Worm (Caenorhabditis elegans) whole organism, L4 larva: Measurements from ENCODE around the gene nhr-233.
A peak's percentile ranks its signal among the peaks of the same experiment; 100 is the strongest.

Experiments
- R02D3.7 ChIP-seq: fragments of 150-350 bp; sonication (generic microtip); optimal IDR thresholded peaks from 3 replicates; lab custom pipeline; 2014; ENCODE audit warnings: missing biosample characterization, missing genetic modification characterization
- T20F7.1 ChIP-seq: fragments of 200-800 bp; sonication (Bioruptor generic); optimal IDR thresholded peaks from 2 replicates; lab custom pipeline; 2018; ENCODE audit warnings: mild to moderate bottlenecking, missing genetic modification characterization, missing compliant biosample characterization
- Y105C5A.15 ChIP-seq: fragments of 200-800 bp; sonication (Bioruptor generic); IDR thresholded peaks from 2 replicates; pipeline ENCODE4 v1.3.6; 2022; ENCODE audit warnings: missing genetic modification characterization, missing compliant biosample characterization
- ZK337.2 ChIP-seq: fragments of 200-800 bp; sonication (Bioruptor generic); IDR thresholded peaks from 2 replicates; pipeline ENCODE4 v1.3.6; 2022; ENCODE audit warnings: missing genetic modification reagents, missing genetic modification characterization, missing compliant biosample characterization
- arid-1 ChIP-seq: fragments of 200-800 bp; sonication (Bioruptor generic); conservative IDR thresholded peaks from 2 replicates; pipeline ENCODE4 v1.3.6; 2022; ENCODE audit warnings: missing genetic modification reagents, missing genetic modification characterization, missing compliant biosample characterization
- ceh-32 ChIP-seq: sonication (generic microtip); optimal IDR thresholded peaks from 2 replicates; lab custom pipeline; 2016; ENCODE audit warnings: mild to moderate bottlenecking, missing genetic modification characterization, missing compliant biosample characterization; ENCODE audit not compliant: poor library complexity
- ceh-44 ChIP-seq: fragments of 200-800 bp; sonication (Bioruptor generic); IDR thresholded peaks from 2 replicates; pipeline ENCODE4 v1.3.6; 2022; ENCODE audit warnings: missing genetic modification reagents, missing genetic modification characterization, missing compliant biosample characterization
- cey-2 ChIP-seq: sonication (generic microtip); optimal IDR thresholded peaks from 3 replicates; lab custom pipeline; 2017; ENCODE audit warnings: missing genetic modification characterization, mild to moderate bottlenecking, missing compliant biosample characterization, antibody characterized with exemption, borderline replicate concordance; ENCODE audit not compliant: insufficient read depth
- ctbp-1 ChIP-seq: fragments of 200-800 bp; sonication (Bioruptor generic); IDR thresholded peaks from 2 replicates; pipeline ENCODE4 v1.3.6; 2022; ENCODE audit warnings: missing genetic modification reagents, missing genetic modification characterization, missing compliant biosample characterization
- dmd-6 ChIP-seq: fragments of 200-800 bp; sonication (Bioruptor generic); IDR thresholded peaks from 2 replicates; pipeline ENCODE4 v1.3.6; 2022; ENCODE audit warnings: missing genetic modification reagents, missing genetic modification characterization, missing compliant biosample characterization
- duxl-1 ChIP-seq: sonication (generic microtip); optimal IDR thresholded peaks from 2 replicates; lab custom pipeline; 2016; ENCODE audit warnings: mild to moderate bottlenecking, missing genetic modification characterization, moderate library complexity, missing compliant biosample characterization; ENCODE audit not compliant: poor library complexity
- dve-1 ChIP-seq: sonication (generic microtip); optimal IDR thresholded peaks from 2 replicates; lab custom pipeline; 2017; ENCODE audit warnings: antibody characterized with exemption, mild to moderate bottlenecking, missing genetic modification characterization, missing compliant biosample characterization; ENCODE audit not compliant: insufficient read depth
- egl-43 ChIP-seq: fragments of 200-800 bp; sonication (Bioruptor generic); IDR thresholded peaks from 2 replicates; pipeline ENCODE4 v1.3.6; 2022; ENCODE audit warnings: missing genetic modification reagents, missing genetic modification characterization, missing compliant biosample characterization
- hlh-30 ChIP-seq: sonication (generic microtip); optimal IDR thresholded peaks from 2 replicates; lab custom pipeline; 2017; ENCODE audit warnings: antibody characterized with exemption, mild to moderate bottlenecking, missing genetic modification characterization, missing compliant biosample characterization; ENCODE audit not compliant: insufficient read depth
- lin-15B ChIP-seq: fragments of 150-350 bp; sonication (generic microtip); optimal IDR thresholded peaks from 3 replicates; lab custom pipeline; 2014; ENCODE audit warnings: missing biosample characterization, missing genetic modification characterization
- lin-29 ChIP-seq: fragments of 200-800 bp; sonication (Bioruptor generic); IDR thresholded peaks from 2 replicates; pipeline ENCODE4 v1.3.6; 2022; ENCODE audit warnings: missing genetic modification reagents, missing genetic modification characterization, missing compliant biosample characterization
- lin-38 ChIP-seq: fragments of 200-800 bp; sonication (Bioruptor generic); IDR thresholded peaks from 2 replicates; pipeline ENCODE4 v1.3.6; 2022; ENCODE audit warnings: missing genetic modification reagents, missing genetic modification characterization, missing compliant biosample characterization
- lsy-2 ChIP-seq, 2 experiments: fragments of 150-350 bp in 1 of 2; sonication (generic microtip) in 1 of 2; optimal IDR thresholded peaks; 2 replicates each; lab custom pipeline; 2014 to 2017; ENCODE audit warnings: missing biosample characterization in 2 of 2, missing genetic modification characterization in 2 of 2
- madf-9 ChIP-seq: fragments of 200-800 bp; sonication (Bioruptor generic); conservative IDR thresholded peaks from 2 replicates; pipeline ENCODE4 v1.3.6; 2022; ENCODE audit warnings: missing genetic modification reagents, missing genetic modification characterization, missing compliant biosample characterization
- mdl-1 ChIP-seq, 2 experiments: fragments of 150-350 bp in 1 of 2; sonication (generic microtip) in 1 of 2; optimal IDR thresholded peaks; 2 replicates each; lab custom pipeline; 2014 to 2017; ENCODE audit warnings: missing biosample characterization in 2 of 2, missing genetic modification characterization in 2 of 2
- mdt-29 ChIP-seq: fragments of 200-800 bp; sonication (Bioruptor generic); IDR thresholded peaks from 2 replicates; pipeline ENCODE4 v1.3.6; 2022; ENCODE audit warnings: missing genetic modification reagents, missing genetic modification characterization, missing compliant biosample characterization
- mep-1 ChIP-seq: fragments of 150-350 bp; sonication (generic microtip); optimal IDR thresholded peaks from 3 replicates; lab custom pipeline; 2014; ENCODE audit warnings: missing biosample characterization, missing genetic modification characterization
- mxl-2 ChIP-seq: fragments of 200-800 bp; sonication (Bioruptor generic); conservative IDR thresholded peaks from 2 replicates; pipeline ENCODE4 v1.3.6; 2022; ENCODE audit warnings: missing genetic modification reagents, missing genetic modification characterization, missing compliant biosample characterization
- mxl-3 ChIP-seq: fragments of 200-800 bp; sonication (Bioruptor generic); optimal IDR thresholded peaks from 2 replicates; lab custom pipeline; 2018; ENCODE audit warnings: mild to moderate bottlenecking, missing genetic modification characterization, missing compliant biosample characterization
- nhr-10 ChIP-seq: fragments of 150-350 bp; optimal IDR thresholded peaks from 2 replicates; lab custom pipeline; 2014; ENCODE audit warnings: missing biosample characterization, missing genetic modification characterization
- nhr-102 ChIP-seq: sonication (generic microtip); optimal IDR thresholded peaks from 2 replicates; lab custom pipeline; 2016; ENCODE audit warnings: mild to moderate bottlenecking, missing genetic modification characterization, moderate library complexity, missing compliant biosample characterization
- nhr-111 ChIP-seq: fragments of 200-800 bp; sonication (Bioruptor generic); optimal IDR thresholded peaks from 2 replicates; lab custom pipeline; 2018; ENCODE audit warnings: mild to moderate bottlenecking, missing genetic modification characterization, missing compliant biosample characterization
- nhr-237 ChIP-seq: sonication (generic microtip); optimal IDR thresholded peaks from 2 replicates; lab custom pipeline; 2017; ENCODE audit warnings: missing biosample characterization, missing genetic modification characterization
- nhr-28 ChIP-seq: fragments of 150-350 bp; optimal IDR thresholded peaks from 2 replicates; lab custom pipeline; 2014; ENCODE audit warnings: missing biosample characterization, missing genetic modification characterization
- nhr-6 ChIP-seq: fragments of 150-350 bp; optimal IDR thresholded peaks from 2 replicates; lab custom pipeline; 2014; ENCODE audit warnings: missing biosample characterization, missing genetic modification characterization
- nhr-77 ChIP-seq: fragments of 150-350 bp; optimal IDR thresholded peaks from 2 replicates; lab custom pipeline; 2014; ENCODE audit warnings: missing biosample characterization, missing genetic modification characterization
- pha-4 ChIP-seq, 2 experiments: fragments of 150-350 bp in 1 of 2; fragments of 200-800 bp in 1 of 2; sonication (Bioruptor generic) in 1 of 2; IDR thresholded peaks in 1 of 2; optimal IDR thresholded peaks in 1 of 2; 2 replicates each; pipeline versions ENCODE4 v1.3.6 to Lab custom; 2014 to 2022; ENCODE audit warnings: missing genetic modification characterization in 2 of 2, missing genetic modification reagents in 2 of 2, missing biosample characterization in 1 of 2, missing compliant biosample characterization in 1 of 2
- rbr-2 ChIP-seq: sonication (generic microtip); optimal IDR thresholded peaks from 2 replicates; lab custom pipeline; 2016; ENCODE audit warnings: missing genotype, missing genetic modification characterization, missing compliant biosample characterization
- saeg-2 ChIP-seq: fragments of 200-800 bp; sonication (Bioruptor generic); IDR thresholded peaks from 2 replicates; pipeline ENCODE4 v1.3.6; 2022; ENCODE audit warnings: missing genetic modification reagents, missing genetic modification characterization, missing compliant biosample characterization
- sdz-12 ChIP-seq: fragments of 200-800 bp; sonication (Bioruptor generic); optimal IDR thresholded peaks from 2 replicates; lab custom pipeline; 2018; ENCODE audit warnings: mild to moderate bottlenecking, missing genetic modification characterization, missing compliant biosample characterization
- skn-1 ChIP-seq: fragments of 150-350 bp; optimal IDR thresholded peaks from 2 replicates; lab custom pipeline; 2014; ENCODE audit warnings: missing biosample characterization, missing genetic modification characterization
- spr-1 ChIP-seq: sonication (generic microtip); optimal IDR thresholded peaks from 2 replicates; lab custom pipeline; 2016; ENCODE audit warnings: mild to moderate bottlenecking, missing genetic modification characterization, missing compliant biosample characterization
- spr-3 ChIP-seq: fragments of 200-800 bp; sonication (Bioruptor generic); optimal IDR thresholded peaks from 2 replicates; lab custom pipeline; 2018; ENCODE audit warnings: mild to moderate bottlenecking, missing genetic modification characterization, missing compliant biosample characterization
- unc-62 ChIP-seq, 3 experiments: fragments of 150-350 bp in 1 of 3; sonication (generic microtip); optimal IDR thresholded peaks in 2 of 3; peaks in 1 of 3; 1 replicate in 1 of 3; 2 replicates in 2 of 3; lab custom pipeline; 2014 to 2017; ENCODE audit warnings: missing biosample characterization in 3 of 3, missing genetic modification characterization in 3 of 3, missing genetic modification reagents in 3 of 3, missing genotype in 1 of 3
- vab-7 ChIP-seq: fragments of 200-800 bp; sonication (Bioruptor generic); IDR thresholded peaks from 2 replicates; pipeline ENCODE4 v1.3.6; 2022; ENCODE audit warnings: missing genetic modification reagents, missing genetic modification characterization, missing compliant biosample characterization
- zfp-2 ChIP-seq: sonication (generic microtip); optimal IDR thresholded peaks from 2 replicates; lab custom pipeline; 2016; ENCODE audit warnings: mild to moderate bottlenecking, missing genetic modification characterization, missing compliant biosample characterization
- zfp-3 ChIP-seq: fragments of 200-800 bp; sonication (Bioruptor generic); conservative IDR thresholded peaks from 2 replicates; pipeline ENCODE4 v1.3.6; 2022; ENCODE audit warnings: missing genetic modification reagents, missing genetic modification characterization, missing compliant biosample characterization
- ztf-11 ChIP-seq: fragments of 150-350 bp; optimal IDR thresholded peaks from 2 replicates; lab custom pipeline; 2014; ENCODE audit warnings: missing biosample characterization, missing genetic modification characterization

nhr-233 gene

DNA sequence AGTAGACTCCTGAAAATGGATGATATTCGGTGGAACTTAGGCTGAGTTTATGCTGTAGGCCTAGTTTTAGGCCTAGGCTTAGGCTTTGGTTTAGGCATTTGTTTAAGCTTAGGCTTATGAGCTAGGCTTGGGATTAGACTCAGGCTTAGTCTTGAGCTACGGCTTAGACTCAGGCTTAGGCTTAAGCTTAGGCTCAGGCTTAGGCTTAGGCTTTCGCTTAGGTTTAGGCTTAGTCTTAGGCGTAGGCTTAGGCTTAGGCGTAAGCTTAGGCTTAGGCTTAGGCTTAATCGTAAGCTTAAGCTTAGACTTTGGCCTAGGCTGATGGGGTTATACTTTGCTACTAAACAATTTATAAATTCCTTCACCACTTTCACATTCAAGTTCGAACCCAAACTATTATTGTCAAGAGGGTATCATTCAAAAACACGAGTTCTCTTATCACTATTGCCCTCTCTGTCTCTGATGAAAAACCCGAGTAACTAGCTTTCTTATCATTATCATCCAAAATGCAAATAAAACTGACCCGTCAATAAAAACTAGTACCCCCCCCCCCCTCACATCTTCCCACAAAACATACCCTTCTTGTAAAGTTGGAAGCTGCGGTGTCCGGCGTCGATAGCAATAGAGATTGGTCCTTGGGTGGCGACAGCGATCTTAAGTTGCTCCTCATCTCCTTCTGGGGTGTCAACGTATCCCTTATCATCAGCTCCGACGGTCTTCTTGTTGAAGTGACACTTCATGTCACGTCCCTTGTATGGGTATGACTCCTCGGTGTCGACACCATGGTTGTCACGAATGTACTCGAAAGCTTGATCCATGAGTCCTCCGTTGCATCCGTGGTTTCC is 22.6 kb upstream of the nhr-233 start (continued):
- TF ChIP-seq nhr-111 (GFP tag; lab: Kevin White, UChicago) (no peak), R02D3.7 (tag; lab: Kevin White, UChicago) (no peak), dve-1 (tag; lab: Kevin White, UChicago) (peak; percentile 41), ZK337.2 (GFP tag; lab: Robert Waterston, UW) (no peak), madf-9 (no peak), nhr-10 (no peak), vab-7 (no peak), nhr-28 (tag; lab: Kevin White, UChicago) (peak; percentile 69), skn-1 (tag; lab: Kevin White, UChicago) (no peak), nhr-6 (tag; lab: Kevin White, UChicago) (no peak), duxl-1 (no peak), nhr-102 (tag; lab: Kevin White, UChicago) (peak; percentile 15), T20F7.1 (peak; percentile 32), mdl-1 (tag; optimal IDR thresholded peaks at IDR 0.05; lab: Kevin White, UChicago) (no peak), lin-15B (tag; lab: Kevin White, UChicago) (no peak), saeg-2 (0 out of 2 replicates have a peak, but pooled peaks have one; percentile 22), lin-38 (GFP tag; lab: Robert Waterston, UW) (0 out of 2 replicates have a peak, but pooled peaks have one; percentile 22), mep-1 (tag; lab: Kevin White, UChicago) (no peak), zfp-2 (tag; lab: Kevin White, UChicago) (no peak), hlh-30 (tag; lab: Kevin White, UChicago) (peak; percentile 43), mdt-29 (peak; percentile 10; the same call in 1 of the 2 replicates), ctbp-1 (GFP tag; lab: Robert Waterston, UW) (no peak), unc-62 (GFP tag; optimal IDR thresholded peaks at IDR 0.05 in 1 of 2; lab: Kevin White, UChicago) (peak; percentile 2 to 84), unc-62 (tag; optimal IDR thresholded peaks at IDR 0.05; lab: Kevin White, UChicago) (no peak), lsy-2 (tag; optimal IDR thresholded peaks at IDR 0.05; lab: Kevin White, UChicago) (no peak), dmd-6 (GFP tag; lab: Robert Waterston, UW) (peak; percentile 63), nhr-77 (tag; lab: Kevin White, UChicago) (peak; percentile 37), mxl-3 (GFP tag; lab: Kevin White, UChicago) (no peak), spr-3 (GFP tag; lab: Kevin White, UChicago) (no peak), arid-1 (GFP tag; lab: Robert Waterston, UW) (no peak)

DNA sequence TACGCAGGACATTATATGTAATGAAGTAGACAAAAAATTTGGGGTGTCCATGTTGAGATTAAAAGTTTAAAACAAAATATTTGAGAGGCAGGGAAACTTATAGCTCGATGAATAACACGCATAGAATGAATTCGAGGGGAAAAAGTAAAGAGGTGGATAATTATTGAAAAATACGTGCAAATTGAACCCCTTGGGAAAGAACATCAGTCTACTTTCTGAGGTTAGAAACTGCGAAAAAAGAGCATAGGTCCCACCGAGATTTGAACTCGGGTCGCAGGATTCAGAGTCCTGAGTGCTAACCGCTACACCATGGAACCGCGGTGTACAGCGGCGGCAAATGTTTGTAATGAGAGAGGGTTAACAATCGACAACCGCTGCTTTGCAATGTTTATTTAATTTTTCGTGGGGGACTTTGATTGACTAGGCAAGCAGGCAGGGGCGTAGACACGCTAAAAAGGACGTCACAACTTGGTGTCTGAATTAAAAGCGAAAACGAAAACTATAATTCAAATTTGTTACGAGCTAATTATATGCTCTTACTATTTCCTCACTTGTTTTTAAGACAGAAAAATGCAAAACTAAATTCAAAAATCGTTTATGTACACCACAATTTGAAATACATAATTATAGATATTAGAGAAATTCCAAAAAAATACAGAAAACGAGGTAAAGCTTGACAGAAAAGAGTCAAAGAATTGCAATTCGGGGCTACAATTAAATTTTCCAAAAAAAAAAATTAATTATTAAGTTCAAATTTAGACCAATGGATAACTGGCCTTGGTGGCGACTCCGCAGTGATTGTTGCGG is 21.6 kb upstream of the nhr-233 start, which contains the start of gene srh-269:
TSS of gene srh-269 (minus strand) at position 51 of the 807 bp plus-strand sequence.
- no peak for TF ChIP-seq mxl-2
- TF ChIP-seq sdz-12 (GFP tag; lab: Kevin White, UChicago) = peak; percentile 86
- TF ChIP-seq ceh-32 (tag; lab: Kevin White, UChicago) = no peak
- peak; percentile 89 for TF ChIP-seq pha-4 (GFP tag; IDR thresholded peaks at IDR 0.05; lab: Robert Waterston, UW)
- TF ChIP-seq pha-4 (tag; optimal IDR thresholded peaks at IDR 0.05; lab: Kevin White, UChicago) = no peak
- no peak for TF ChIP-seq cey-2 (tag; lab: Kevin White, UChicago)
- TF ChIP-seq arid-1 (GFP tag; lab: Robert Waterston, UW) = peak; percentile 92
- peak; percentile 57 for TF ChIP-seq lin-29 (GFP tag; lab: Robert Waterston, UW)
- TF ChIP-seq Y105C5A.15 (GFP tag; lab: Robert Waterston, UW) = 0 out of 2 replicates have a peak, but pooled peaks have one; percentile 75
- peak; percentile 69 for TF ChIP-seq dmd-6 (GFP tag; lab: Robert Waterston, UW)
- peak; percentile 75 for TF ChIP-seq spr-1 (tag; lab: Kevin White, UChicago)
- TF ChIP-seq nhr-111 (GFP tag; lab: Kevin White, UChicago) = peak; percentile 65
- peak; percentile 95 for TF ChIP-seq zfp-3 (GFP tag; lab: Robert Waterston, UW)
- TF ChIP-seq duxl-1 = peak; percentile 84
- TF ChIP-seq rbr-2 (tag; lab: Kevin White, UChicago) = peak; percentile 51
- TF ChIP-seq ztf-11 = no peak
- peak; percentile 96 for TF ChIP-seq egl-43
- TF ChIP-seq ceh-44 = peak; percentile 69; the same call in 1 of the 2 replicates
- peak; percentile 65; the same call in 1 of the 2 replicates for TF ChIP-seq saeg-2
- TF ChIP-seq ZK337.2 (GFP tag; lab: Robert Waterston, UW) = peak; percentile 72; the same call in 1 of the 2 replicates
- TF ChIP-seq nhr-10 = no peak
- TF ChIP-seq nhr-237 (tag; lab: Kevin White, UChicago) = no peak
